Worm (Caenorhabditis elegans) whole organism, early embryonic: ENCODE results near the gene mig-13.
A peak's percentile ranks its signal among the peaks of the same experiment; 100 is the strongest.

Source experiments
- B0310.2 ChIP-seq: sonication (generic microtip); optimal IDR thresholded peaks from 2 replicates; lab custom pipeline; 2016; ENCODE audit warnings: mild to moderate bottlenecking, missing genetic modification characterization, missing compliant biosample characterization
- F13C5.2 ChIP-seq: sonication (generic microtip); optimal IDR thresholded peaks from 2 replicates; lab custom pipeline; 2017; ENCODE audit warnings: mild to moderate bottlenecking, missing genetic modification characterization, inconsistent platforms, missing compliant biosample characterization
- aly-1 ChIP-seq: sonication (generic microtip); optimal IDR thresholded peaks from 2 replicates; lab custom pipeline; 2016; ENCODE audit warnings: missing genetic modification characterization, missing compliant biosample characterization
- ama-1 ChIP-seq: fragments of 150-350 bp; optimal IDR thresholded peaks from 2 replicates; lab custom pipeline; 2014
- ceh-13 ChIP-seq: fragments of 200-800 bp; sonication (Bioruptor generic); optimal IDR thresholded peaks from 2 replicates; lab custom pipeline; 2018; ENCODE audit warnings: mild to moderate bottlenecking, missing genetic modification characterization, missing compliant biosample characterization
- ceh-36 ChIP-seq: sonication (generic microtip); optimal IDR thresholded peaks from 2 replicates; lab custom pipeline; 2016; ENCODE audit warnings: missing genetic modification characterization, inconsistent platforms, missing compliant biosample characterization
- ets-7 ChIP-seq: sonication (generic microtip); optimal IDR thresholded peaks from 2 replicates; lab custom pipeline; 2016; ENCODE audit warnings: missing genotype, missing genetic modification characterization, missing compliant biosample characterization
- flt-1 ChIP-seq: fragments of 200-800 bp; sonication (Bioruptor generic); IDR thresholded peaks from 2 replicates; pipeline ENCODE4 v1.3.6; 2022; ENCODE audit warnings: missing genetic modification characterization, missing compliant biosample characterization
- hmbx-1 ChIP-seq: sonication (generic microtip); optimal IDR thresholded peaks from 2 replicates; lab custom pipeline; 2016; ENCODE audit warnings: mild to moderate bottlenecking, missing genetic modification characterization, missing compliant biosample characterization
- hmg-4 ChIP-seq: fragments of 200-800 bp; sonication (Bioruptor generic); optimal IDR thresholded peaks from 2 replicates; lab custom pipeline; 2018; ENCODE audit warnings: mild to moderate bottlenecking, missing genetic modification characterization, missing compliant biosample characterization
- hnd-1 ChIP-seq: sonication (generic microtip); optimal IDR thresholded peaks from 2 replicates; lab custom pipeline; 2016; ENCODE audit warnings: missing genetic modification characterization, missing compliant biosample characterization
- pes-1 ChIP-seq: fragments of 200-800 bp; sonication (Bioruptor generic); IDR thresholded peaks from 2 replicates; pipeline ENCODE4 v1.3.6; 2022; ENCODE audit warnings: missing genetic modification reagents, missing genetic modification characterization, missing compliant biosample characterization
- scrt-1 ChIP-seq: fragments of 200-800 bp; sonication (Bioruptor generic); IDR thresholded peaks from 2 replicates; pipeline ENCODE4 v1.3.6; 2022; ENCODE audit warnings: missing genetic modification characterization, missing compliant biosample characterization
- sea-1 ChIP-seq: fragments of 200-800 bp; sonication (Bioruptor generic); conservative IDR thresholded peaks from 2 replicates; pipeline ENCODE4 v1.3.6; 2022; ENCODE audit warnings: missing genetic modification characterization, missing compliant biosample characterization
- tbx-11 ChIP-seq: fragments of 200-800 bp; sonication (Bioruptor generic); IDR thresholded peaks from 2 replicates; pipeline ENCODE4 v1.3.6; 2022; ENCODE audit warnings: missing genetic modification characterization, missing compliant biosample characterization
- tbx-37 ChIP-seq: fragments of 200-800 bp; sonication (Bioruptor generic); conservative IDR thresholded peaks from 2 replicates; pipeline ENCODE4 v1.3.6; 2022; ENCODE audit warnings: missing genetic modification reagents, missing genetic modification characterization, missing compliant biosample characterization
- tra-4 ChIP-seq: sonication (generic microtip); optimal IDR thresholded peaks from 2 replicates; lab custom pipeline; 2017; ENCODE audit warnings: missing genetic modification characterization, missing compliant biosample characterization

The mig-13 gene

DNA sequence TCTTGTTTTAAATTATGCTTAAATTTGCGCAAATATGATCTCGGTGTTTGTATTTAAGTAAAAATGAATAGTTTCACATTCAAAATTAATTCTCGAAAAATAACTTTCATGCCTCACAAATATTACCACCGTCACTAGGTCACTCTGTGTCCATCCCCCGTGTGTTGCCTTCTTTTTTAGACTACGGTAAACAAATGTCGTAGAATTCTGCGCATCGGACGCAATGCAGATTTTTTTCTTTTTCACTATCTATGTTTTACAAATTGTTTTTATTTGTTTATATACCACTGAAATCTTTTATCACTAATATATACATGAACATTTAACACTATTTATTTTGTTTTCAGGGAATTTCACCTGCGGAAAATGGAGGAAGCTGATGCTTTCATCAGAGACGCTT lies 18.3 kb upstream of the mig-13 start, which contains the start of gene R08E3.3:
R08E3.3 (plus strand) TSS at position 342 of the 400 bp plus-strand sequence.
- no peak for TF ChIP-seq F13C5.2 (tag; lab: Kevin White, UChicago)
- no peak for TF ChIP-seq scrt-1
- TF ChIP-seq pes-1 (GFP tag; lab: Robert Waterston, UW), result no peak
- no peak for TF ChIP-seq hmg-4 (GFP tag; lab: Kevin White, UChicago)

DNA sequence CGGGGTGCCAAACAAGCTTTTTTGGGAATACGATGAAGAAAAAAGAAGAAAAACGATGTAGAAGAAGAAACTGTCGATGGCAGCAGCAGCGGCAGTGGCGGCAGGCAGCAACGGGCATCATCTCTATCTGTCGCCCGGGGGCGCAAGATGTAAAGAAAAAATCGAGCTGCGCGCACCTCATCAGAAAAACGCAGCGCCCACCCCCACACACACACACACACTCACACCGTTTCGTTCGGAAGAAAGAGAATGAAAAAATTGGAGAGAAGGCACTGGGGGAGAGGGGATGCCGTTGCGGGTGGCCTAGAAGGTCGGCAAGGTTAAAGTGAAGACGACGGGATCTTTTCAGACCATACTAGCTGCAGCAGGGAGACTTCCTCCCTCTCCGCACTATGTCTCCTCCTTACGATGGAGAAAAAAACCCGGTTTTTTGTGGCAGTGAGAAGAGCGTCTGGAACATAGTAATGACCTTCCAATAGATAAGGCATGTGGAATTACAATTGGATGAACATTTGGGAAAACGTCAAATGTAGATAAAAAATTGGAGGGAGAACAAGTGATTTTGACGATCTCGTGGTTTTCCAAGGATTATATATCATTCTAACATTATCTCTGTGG lies 13.3 kb upstream of the mig-13 start:
- TF ChIP-seq aly-1 (tag; lab: Kevin White, UChicago) (peak; percentile 71), ceh-13 (no peak), ets-7 (tag; lab: Kevin White, UChicago) (no peak)

DNA sequence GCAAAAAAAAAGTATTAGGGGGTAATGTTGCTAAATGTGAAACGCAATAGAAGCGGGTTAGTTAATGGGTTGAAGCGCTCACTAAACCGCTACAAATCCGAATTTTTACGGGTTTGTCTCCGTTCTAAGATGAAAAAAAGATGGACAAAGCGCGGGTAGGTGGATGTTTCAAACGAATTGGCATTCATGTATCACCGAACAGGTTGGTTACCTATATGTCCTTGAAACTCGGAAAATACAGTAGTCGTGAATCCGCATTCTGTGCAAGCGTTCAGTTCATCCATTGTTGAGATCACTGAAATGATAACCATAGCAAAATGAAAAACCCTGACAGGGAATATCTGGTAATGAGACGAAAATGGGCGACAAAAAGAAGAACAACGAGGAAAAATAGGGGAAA lies 11.3 kb upstream of the mig-13 start, which contains the start of gene ztf-16:
ztf-16 (minus strand) TSS at position 299 of the 400 bp plus-strand sequence.
- TF ChIP-seq pes-1 (GFP tag; lab: Robert Waterston, UW), result no peak
- TF ChIP-seq ama-1 (lab: Kevin White, UChicago), result no peak
- no peak for TF ChIP-seq ceh-36 (tag; lab: Kevin White, UChicago)
- TF ChIP-seq tbx-11 (GFP tag; lab: Robert Waterston, UW), result no peak
- TF ChIP-seq F13C5.2 (tag; lab: Kevin White, UChicago), result no peak
- no peak for TF ChIP-seq B0310.2 (tag; lab: Kevin White, UChicago)
- TF ChIP-seq ets-7 (tag; lab: Kevin White, UChicago), result no peak
- TF ChIP-seq hmg-4 (GFP tag; lab: Kevin White, UChicago), result no peak
- TF ChIP-seq tra-4 (tag; lab: Kevin White, UChicago), result no peak
- no peak for TF ChIP-seq flt-1 (GFP tag; lab: Robert Waterston, UW)
- no peak for TF ChIP-seq hmbx-1
- no peak for TF ChIP-seq ceh-13
- no peak for TF ChIP-seq aly-1 (tag; lab: Kevin White, UChicago)
- no peak for TF ChIP-seq tbx-37
- TF ChIP-seq scrt-1, result no peak
- TF ChIP-seq sea-1 (GFP tag; lab: Robert Waterston, UW), result no peak
- TF ChIP-seq hnd-1, result no peak

DNA sequence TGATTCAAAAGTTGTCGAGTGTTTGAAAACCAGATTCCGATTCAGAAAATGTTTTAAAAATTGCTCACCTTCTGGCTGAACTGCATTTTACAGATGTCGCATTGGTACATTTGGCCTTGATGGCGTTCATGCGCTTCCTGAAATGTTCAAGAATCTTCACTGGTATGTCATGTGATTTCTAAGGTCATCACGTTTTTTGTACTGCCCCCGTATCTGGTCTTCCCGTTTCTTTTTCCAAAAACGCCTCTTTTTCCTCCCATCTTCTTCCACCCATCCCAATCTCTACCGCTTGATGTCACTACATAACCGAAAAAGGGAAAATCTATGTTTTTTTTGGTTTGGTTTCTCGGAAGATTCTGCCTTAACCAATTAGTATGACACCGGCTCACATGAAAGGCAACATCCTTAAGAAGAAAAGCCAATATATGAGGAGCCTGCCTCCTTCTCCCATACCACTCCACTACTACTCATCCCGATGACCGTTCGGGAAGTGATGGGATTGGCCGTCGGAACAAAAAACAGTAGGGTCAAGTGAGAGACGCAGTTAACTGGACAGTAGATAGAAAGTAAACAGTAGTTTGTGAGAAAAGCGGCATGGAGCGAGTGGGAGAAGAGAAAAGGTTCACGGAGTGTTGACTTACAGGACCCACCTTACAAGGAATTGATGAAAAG lies 10.0 kb upstream of the mig-13 start:
- TF ChIP-seq scrt-1 (no peak), pes-1 (GFP tag; lab: Robert Waterston, UW) (no peak; the same call in 1 of the 2 replicates), tbx-11 (GFP tag; lab: Robert Waterston, UW) (no peak), ceh-13 (no peak), sea-1 (GFP tag; lab: Robert Waterston, UW) (no peak), aly-1 (tag; lab: Kevin White, UChicago) (no peak), tbx-37 (no peak), ceh-36 (tag; lab: Kevin White, UChicago) (no peak), hmbx-1 (no peak), F13C5.2 (tag; lab: Kevin White, UChicago) (no peak)

DNA sequence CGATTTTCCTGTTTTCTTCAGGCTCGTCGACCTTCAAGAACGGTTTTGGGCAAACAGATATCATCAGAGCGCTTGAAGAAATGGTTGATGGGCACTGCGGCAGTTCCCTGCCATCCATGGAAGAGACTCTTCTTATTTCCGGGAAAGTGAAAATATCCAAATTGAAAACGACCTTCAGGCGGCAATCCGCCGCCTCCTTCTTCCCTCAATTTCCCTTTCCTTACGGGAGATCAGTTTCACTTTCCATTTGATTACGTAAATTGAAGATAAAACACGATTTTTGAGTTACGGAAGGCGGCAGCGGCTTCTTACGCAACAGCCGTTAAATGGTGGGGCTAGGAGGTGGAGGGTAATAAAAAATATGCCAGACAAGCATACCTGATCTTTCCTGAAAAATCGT lies 9.3 kb upstream of the mig-13 start:
- TF ChIP-seq sea-1 (GFP tag; lab: Robert Waterston, UW) (no peak), hnd-1 (no peak), ceh-13 (no peak), ets-7 (tag; lab: Kevin White, UChicago) (no peak), tbx-11 (GFP tag; lab: Robert Waterston, UW) (no peak), tra-4 (tag; lab: Kevin White, UChicago) (no peak), flt-1 (GFP tag; lab: Robert Waterston, UW) (no peak), hmbx-1 (no peak), pes-1 (GFP tag; lab: Robert Waterston, UW) (no peak), scrt-1 (no peak), F13C5.2 (tag; lab: Kevin White, UChicago) (no peak), B0310.2 (tag; lab: Kevin White, UChicago) (no peak), ama-1 (lab: Kevin White, UChicago) (no peak), ceh-36 (tag; lab: Kevin White, UChicago) (no peak), aly-1 (tag; lab: Kevin White, UChicago) (no peak), hmg-4 (GFP tag; lab: Kevin White, UChicago) (no peak), tbx-37 (no peak)

DNA sequence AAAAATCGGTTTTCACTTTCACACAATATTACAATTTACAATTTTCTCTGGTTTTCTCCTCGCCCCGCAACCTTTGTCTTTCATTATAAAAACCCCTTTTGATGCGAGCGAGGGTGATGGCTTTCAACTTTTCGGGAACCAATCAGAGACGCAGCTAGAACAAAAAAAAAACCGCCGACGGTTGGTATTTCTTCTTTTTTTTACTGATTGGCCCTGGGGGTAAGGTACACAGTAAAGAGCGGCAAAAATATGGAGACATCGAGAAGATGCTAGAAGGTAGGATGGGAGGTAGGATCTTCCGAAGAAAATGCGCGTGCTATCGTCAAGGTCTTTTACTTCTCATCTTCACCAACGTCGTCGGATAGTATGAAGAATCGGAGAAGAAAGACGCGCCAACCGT lies 8.8 kb upstream of the mig-13 start:
- TF ChIP-seq tra-4 (tag; lab: Kevin White, UChicago), result no peak
- no peak for TF ChIP-seq ets-7 (tag; lab: Kevin White, UChicago)
- no peak for TF ChIP-seq hnd-1

DNA sequence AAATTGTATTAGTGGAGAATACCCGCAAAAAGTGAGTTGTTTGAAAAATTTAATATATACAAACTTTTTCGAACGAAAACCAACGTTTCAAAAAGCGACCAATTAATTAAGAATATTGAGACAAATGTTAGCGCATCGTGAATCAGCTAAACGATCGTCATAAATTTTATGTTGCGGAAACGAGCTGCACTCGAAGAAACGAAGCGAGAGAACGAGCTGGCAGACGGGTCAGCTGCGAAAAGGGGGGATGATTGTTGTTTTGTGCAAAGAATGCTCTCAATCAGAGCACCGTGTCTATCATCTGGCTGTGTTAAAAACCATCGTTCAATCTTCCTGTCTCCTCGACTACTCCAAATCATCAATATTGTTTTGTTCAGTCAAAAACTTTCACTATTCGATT lies 4.0 kb upstream of the mig-13 start:
- TF ChIP-seq aly-1 (tag; lab: Kevin White, UChicago) (no peak), ceh-36 (tag; lab: Kevin White, UChicago) (no peak), scrt-1 (no peak), ceh-13 (no peak), flt-1 (GFP tag; lab: Robert Waterston, UW) (no peak), sea-1 (GFP tag; lab: Robert Waterston, UW) (no peak), ama-1 (lab: Kevin White, UChicago) (no peak), hmbx-1 (no peak), tbx-11 (GFP tag; lab: Robert Waterston, UW) (no peak), hnd-1 (no peak), F13C5.2 (tag; lab: Kevin White, UChicago) (no peak), tra-4 (tag; lab: Kevin White, UChicago) (no peak), ets-7 (tag; lab: Kevin White, UChicago) (no peak), B0310.2 (tag; lab: Kevin White, UChicago) (no peak), pes-1 (GFP tag; lab: Robert Waterston, UW) (no peak), tbx-37 (no peak), hmg-4 (GFP tag; lab: Kevin White, UChicago) (no peak)
